Fruit fly (Drosophila melanogaster) whole organism, pupa: ENCODE measurements around the gene kkv.

Experiments
- CG10348 ChIP-seq: fragments of 200-800 bp; sonication (Bioruptor generic); IDR thresholded peaks from 2 replicates; pipeline ENCODE4 v1.3.6; 2022; ENCODE audit warnings: missing biosample characterization, missing genetic modification characterization
- CG14655 ChIP-seq: fragments of 200-800 bp; sonication (Bioruptor generic); optimal IDR thresholded peaks from 3 replicates; lab custom pipeline; 2017; ENCODE audit warnings: mild to moderate bottlenecking, missing biosample characterization, missing genetic modification reagents, missing genetic modification characterization
- CG34367 ChIP-seq: fragments of 200-800 bp; sonication (Bioruptor generic); optimal IDR thresholded peaks from 2 replicates; lab custom pipeline; 2018; ENCODE audit warnings: missing biosample characterization, mild to moderate bottlenecking, missing genetic modification characterization
- CG4496 ChIP-seq: fragments of 200-800 bp; sonication (Bioruptor generic); IDR thresholded peaks from 3 replicates; pipeline ENCODE4 v1.3.6; 2022; ENCODE audit warnings: missing biosample characterization, missing genetic modification characterization
- CG8159 ChIP-seq: fragments of 200-800 bp; sonication (Bioruptor generic); optimal IDR thresholded peaks from 3 replicates; lab custom pipeline; 2018; ENCODE audit warnings: missing biosample characterization, mild to moderate bottlenecking, missing genetic modification characterization, moderate library complexity
- CG9948 ChIP-seq: fragments of 200-800 bp; sonication (Bioruptor generic); optimal IDR thresholded peaks from 2 replicates; lab custom pipeline; 2018; ENCODE audit warnings: missing biosample characterization, mild to moderate bottlenecking, missing genetic modification characterization, moderate library complexity
- D1 ChIP-seq: fragments of 200-800 bp; sonication (Bioruptor generic); optimal IDR thresholded peaks from 2 replicates; lab custom pipeline; 2018; ENCODE audit warnings: missing biosample characterization, mild to moderate bottlenecking, missing genetic modification characterization, moderate library complexity
- EcR ChIP-seq: fragments of 200-800 bp; sonication (Bioruptor generic); optimal IDR thresholded peaks from 3 replicates; lab custom pipeline; 2019; ENCODE audit warnings: missing biosample characterization, missing genetic modification characterization, mild to moderate bottlenecking, moderate library complexity, missing genetic modification reagents
- Ets98B ChIP-seq: fragments of 200-800 bp; sonication (Bioruptor generic); IDR thresholded peaks from 2 replicates; pipeline ENCODE4 v1.3.6; 2022; ENCODE audit warnings: missing biosample characterization, missing genetic modification characterization
- Pif1A ChIP-seq: fragments of 200-800 bp; sonication (Bioruptor generic); optimal IDR thresholded peaks from 3 replicates; lab custom pipeline; 2016; ENCODE audit warnings: missing biosample characterization, missing genetic modification characterization
- Pif1B ChIP-seq: fragments of 200-800 bp; sonication (Bioruptor generic); optimal IDR thresholded peaks from 3 replicates; lab custom pipeline; 2016; ENCODE audit warnings: missing biosample characterization, missing genetic modification characterization
- Snoo ChIP-seq: fragments of 200-800 bp; sonication (Bioruptor generic); optimal IDR thresholded peaks from 3 replicates; lab custom pipeline; 2017; ENCODE audit warnings: missing biosample characterization, mild to moderate bottlenecking, missing genetic modification characterization, inconsistent platforms
- fd96Ca ChIP-seq: fragments of 200-800 bp; sonication (Bioruptor generic); IDR thresholded peaks from 3 replicates; pipeline ENCODE4 v1.3.6; 2022; ENCODE audit warnings: missing biosample characterization, missing genetic modification characterization
- gl ChIP-seq: fragments of 200-800 bp; sonication (Bioruptor generic); optimal IDR thresholded peaks from 2 replicates; lab custom pipeline; 2018; ENCODE audit warnings: missing biosample characterization, mild to moderate bottlenecking, missing genetic modification characterization

- TF ChIP-seq CG14655 (GFP tag; lab: Kevin White, UChicago) = no peak
- TF ChIP-seq Pif1B = no peak
- peak; percentile 81 for TF ChIP-seq CG4496 (GFP tag; lab: Robert Waterston, UW)
- peak; percentile 66 for TF ChIP-seq Ets98B (GFP tag; lab: Robert Waterston, UW)
- TF ChIP-seq fd96Ca (GFP tag; lab: Robert Waterston, UW) = peak; percentile 36; the same call in 1 of the 3 replicates
- TF ChIP-seq D1 = no peak
- TF ChIP-seq CG34367 (tag; lab: Kevin White, UChicago) = peak; percentile 1
- 0 out of 2 replicates have a peak, but pooled peaks have one; percentile 10 for TF ChIP-seq CG10348 (GFP tag; lab: Robert Waterston, UW)
- no peak for TF ChIP-seq Pif1A (GFP tag; lab: Kevin White, UChicago)
- TF ChIP-seq CG8159 (tag; lab: Kevin White, UChicago) = no peak
- TF ChIP-seq EcR (GFP tag; lab: Kevin White, UChicago) = no peak
- peak; percentile 17 for TF ChIP-seq CG9948 (tag; lab: Kevin White, UChicago)
- no peak for TF ChIP-seq gl
- TF ChIP-seq Snoo (tag; lab: Kevin White, UChicago) = peak; percentile 60
Observed at dm6 chr3R:5371563-5371962, 21.1 kb downstream of the kkv start, which contains the start of gene Polr2F.
